Worm (Caenorhabditis elegans) whole organism, L3 larva: Measurements from ENCODE around the gene prde-1.

Source experiments
- R02D3.7 ChIP-seq: fragments of 150-350 bp; optimal IDR thresholded peaks from 2 replicates; lab custom pipeline; 2014; ENCODE audit warnings: missing biosample characterization, missing genetic modification characterization
- ZK546.5 ChIP-seq: sonication (generic microtip); optimal IDR thresholded peaks from 2 replicates; lab custom pipeline; 2017; ENCODE audit warnings: missing biosample characterization, missing genetic modification characterization
- ama-1 ChIP-seq: fragments of 150-350 bp; optimal IDR thresholded peaks from 2 replicates; lab custom pipeline; 2018
- ceh-16 ChIP-seq: sonication (generic microtip); optimal IDR thresholded peaks from 2 replicates; lab custom pipeline; 2017; ENCODE audit warnings: missing biosample characterization, missing genetic modification characterization
- ceh-28 ChIP-seq: fragments of 150-350 bp; optimal IDR thresholded peaks from 2 replicates; lab custom pipeline; 2014; ENCODE audit warnings: missing biosample characterization, missing genetic modification reagents, missing genetic modification characterization
- ceh-82 ChIP-seq: fragments of 150-350 bp; optimal IDR thresholded peaks from 2 replicates; lab custom pipeline; 2014; ENCODE audit warnings: missing biosample characterization, missing genetic modification characterization
- ceh-9 ChIP-seq: sonication (generic microtip); optimal IDR thresholded peaks from 2 replicates; lab custom pipeline; 2018; ENCODE audit warnings: missing biosample characterization, missing genetic modification characterization
- egl-5 ChIP-seq: fragments of 150-350 bp; optimal IDR thresholded peaks from 2 replicates; lab custom pipeline; 2017; ENCODE audit warnings: missing biosample characterization, missing genetic modification reagents, missing genetic modification characterization, inconsistent platforms
- elt-1 ChIP-seq: fragments of 150-350 bp; optimal IDR thresholded peaks from 2 replicates; lab custom pipeline; 2014; ENCODE audit warnings: missing biosample characterization, missing genetic modification characterization
- elt-2 ChIP-seq: sonication (generic microtip); optimal IDR thresholded peaks from 2 replicates; lab custom pipeline; 2016; ENCODE audit warnings: missing genetic modification reagents, mild to moderate bottlenecking, missing genetic modification characterization, missing compliant biosample characterization
- elt-3 ChIP-seq, 3 experiments: fragments of 150-350 bp in 1 of 3; sonication (generic microtip) in 2 of 3; optimal IDR thresholded peaks; 2 replicates in 2 of 3; 4 replicates in 1 of 3; lab custom pipeline; 2014 to 2017; ENCODE audit warnings: missing biosample characterization in 3 of 3, missing genetic modification characterization in 3 of 3
- eor-1 ChIP-seq, 2 experiments: fragments of 150-350 bp; optimal IDR thresholded peaks; 2 replicates each; lab custom pipeline; 2014 to 2018; ENCODE audit warnings: missing biosample characterization in 2 of 2, missing genetic modification characterization in 2 of 2
- fkh-10 ChIP-seq: sonication (generic microtip); optimal IDR thresholded peaks from 2 replicates; lab custom pipeline; 2017; ENCODE audit warnings: missing biosample characterization, missing genetic modification reagents, missing genetic modification characterization
- fos-1 ChIP-seq: fragments of 150-350 bp; optimal IDR thresholded peaks from 2 replicates; lab custom pipeline; 2014; ENCODE audit warnings: missing biosample characterization, missing genetic modification characterization
- hmg-11 ChIP-seq: sonication (generic microtip); optimal IDR thresholded peaks from 2 replicates; lab custom pipeline; 2016; ENCODE audit warnings: missing genetic modification characterization, missing compliant biosample characterization
- lin-15B ChIP-seq: fragments of 150-350 bp; optimal IDR thresholded peaks from 2 replicates; lab custom pipeline; 2014; ENCODE audit warnings: missing biosample characterization, missing genetic modification characterization
- lin-39 ChIP-seq: fragments of 150-350 bp; optimal IDR thresholded peaks from 2 replicates; lab custom pipeline; 2018; ENCODE audit warnings: missing biosample characterization, missing genetic modification reagents, missing genetic modification characterization
- lsy-12 ChIP-seq: sonication (generic microtip); optimal IDR thresholded peaks from 2 replicates; lab custom pipeline; 2016; ENCODE audit warnings: mild to moderate bottlenecking, missing genetic modification characterization, missing compliant biosample characterization
- nfya-1 ChIP-seq: sonication (generic microtip); optimal IDR thresholded peaks from 2 replicates; lab custom pipeline; 2017; ENCODE audit warnings: missing genetic modification characterization, mild to moderate bottlenecking, missing compliant biosample characterization, antibody characterized with exemption, moderate library complexity; ENCODE audit not compliant: insufficient read depth
- nhr-23 ChIP-seq: fragments of 150-350 bp; optimal IDR thresholded peaks from 2 replicates; lab custom pipeline; 2014; ENCODE audit warnings: missing biosample characterization, missing genetic modification reagents, missing genetic modification characterization
- nhr-237 ChIP-seq: fragments of 150-350 bp; optimal IDR thresholded peaks from 2 replicates; lab custom pipeline; 2014; ENCODE audit warnings: missing biosample characterization, missing genetic modification characterization
- nhr-43 ChIP-seq: sonication (generic microtip); optimal IDR thresholded peaks from 2 replicates; lab custom pipeline; 2016; ENCODE audit warnings: mild to moderate bottlenecking, missing genetic modification characterization, missing compliant biosample characterization; ENCODE audit not compliant: poor library complexity, severe bottlenecking
- nhr-67 ChIP-seq: fragments of 150-350 bp; optimal IDR thresholded peaks from 2 replicates; lab custom pipeline; 2014; ENCODE audit warnings: missing biosample characterization, missing genetic modification characterization
- pha-4 ChIP-seq: fragments of 150-350 bp; optimal IDR thresholded peaks from 2 replicates; lab custom pipeline; 2014; ENCODE audit warnings: missing biosample characterization, missing genetic modification reagents, missing genetic modification characterization
- pqm-1 ChIP-seq: fragments of 150-350 bp; optimal IDR thresholded peaks from 2 replicates; lab custom pipeline; 2017; ENCODE audit warnings: missing biosample characterization, missing genetic modification characterization, inconsistent platforms
- skn-1 ChIP-seq: fragments of 150-350 bp; optimal IDR thresholded peaks from 2 replicates; lab custom pipeline; 2014; ENCODE audit warnings: missing biosample characterization, missing genetic modification characterization
- tbx-2 ChIP-seq: sonication (generic microtip); optimal IDR thresholded peaks from 2 replicates; lab custom pipeline; 2016; ENCODE audit warnings: mild to moderate bottlenecking, missing genetic modification characterization, missing compliant biosample characterization
- unc-39 ChIP-seq: sonication (generic microtip); optimal IDR thresholded peaks from 4 replicates; lab custom pipeline; 2017; ENCODE audit warnings: missing biosample characterization, missing genetic modification characterization
- ztf-4 ChIP-seq: fragments of 150-350 bp; optimal IDR thresholded peaks from 2 replicates; lab custom pipeline; 2014; ENCODE audit warnings: missing biosample characterization, missing genetic modification characterization

prde-1 gene

DNA sequence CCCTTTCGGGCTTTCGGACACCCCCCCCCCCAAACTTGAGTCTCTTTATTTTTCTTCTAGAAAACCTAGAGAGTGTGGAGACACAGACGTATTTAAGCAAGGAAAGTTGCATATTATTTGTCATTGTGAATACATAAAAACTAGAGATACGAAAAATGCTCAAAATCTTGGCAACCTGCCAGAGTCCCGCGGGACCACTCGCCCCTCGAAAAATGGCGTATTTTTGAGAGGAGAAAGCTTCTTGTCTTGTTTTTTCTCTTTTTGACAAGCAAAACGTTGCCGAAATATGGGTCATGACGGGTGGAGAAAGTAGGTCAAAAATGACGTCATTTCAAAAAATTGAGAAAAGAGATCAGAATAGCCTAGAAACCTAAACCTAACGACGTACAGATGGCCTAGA lies 17.6 kb upstream of the prde-1 start:
- TF ChIP-seq lin-39 (peak; percentile 11), eor-1 (tag; optimal IDR thresholded peaks at IDR 0.05; lab: Kevin White, UChicago) (no peak)

DNA sequence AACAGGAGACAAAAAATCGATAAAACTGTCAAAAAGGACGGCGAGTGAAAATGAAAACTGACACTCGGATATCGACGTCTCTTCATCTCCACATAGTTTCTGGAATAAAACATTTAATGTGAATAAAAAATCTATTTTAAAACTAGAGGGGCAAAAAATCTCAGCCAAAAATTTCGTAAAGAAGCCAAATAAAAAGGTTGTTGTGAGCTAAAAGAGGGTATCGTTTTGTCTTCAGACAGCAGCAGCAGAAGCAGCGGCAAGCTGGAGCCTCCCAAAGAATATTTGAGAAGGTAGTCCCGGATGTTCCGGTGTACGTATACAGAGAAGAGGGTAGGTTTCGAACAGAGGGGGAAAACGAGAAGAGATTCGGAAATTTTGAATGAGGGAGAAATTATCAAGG lies 16.1 kb upstream of the prde-1 start, which contains the start of gene lgc-31:
Gene lgc-31 (minus strand): TSS at position 101 of the 400 bp plus-strand sequence.
- no peak for TF ChIP-seq nhr-67
- no peak for TF ChIP-seq nhr-23 (tag; lab: Kevin White, UChicago)

DNA sequence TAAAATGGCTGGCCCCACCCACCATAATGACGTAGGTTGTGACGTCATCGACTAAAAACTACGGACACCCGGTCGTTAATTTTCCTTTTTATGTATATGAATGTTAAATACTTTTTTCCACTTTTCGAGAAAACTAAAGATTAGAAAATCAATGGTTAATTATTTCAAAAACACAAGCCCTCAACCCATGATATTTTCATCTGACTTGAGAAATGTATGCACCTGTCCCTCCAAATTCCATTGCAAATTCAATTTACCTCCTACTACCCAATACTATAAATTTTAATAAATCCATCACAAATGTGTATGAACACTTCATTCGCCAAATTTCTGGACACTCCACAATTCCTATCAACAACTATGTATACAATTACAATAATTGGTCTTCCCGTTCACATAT lies 9.0 kb upstream of the prde-1 start, which contains the start of gene srh-276:
Gene srh-276 (plus strand): TSS at position 301 of the 400 bp plus-strand sequence.
- no peak for TF ChIP-seq nhr-43 (tag; lab: Kevin White, UChicago)
- no peak for TF ChIP-seq pha-4 (tag; lab: Kevin White, UChicago)
- TF ChIP-seq nfya-1 (tag; lab: Kevin White, UChicago) = no peak
- no peak for TF ChIP-seq lsy-12
- TF ChIP-seq ZK546.5 (tag; lab: Kevin White, UChicago) = no peak
- no peak for TF ChIP-seq ceh-16 (tag; lab: Kevin White, UChicago)
- no peak for TF ChIP-seq nhr-67
- no peak for TF ChIP-seq ama-1 (lab: Kevin White, UChicago)
- TF ChIP-seq nhr-237 (tag; lab: Kevin White, UChicago) = no peak
- no peak for TF ChIP-seq lin-15B (tag; lab: Kevin White, UChicago)
- no peak for TF ChIP-seq skn-1 (tag; lab: Kevin White, UChicago)
- TF ChIP-seq fos-1 (tag; lab: Kevin White, UChicago) = no peak
- TF ChIP-seq, all 47 proteins: peak for 0

DNA sequence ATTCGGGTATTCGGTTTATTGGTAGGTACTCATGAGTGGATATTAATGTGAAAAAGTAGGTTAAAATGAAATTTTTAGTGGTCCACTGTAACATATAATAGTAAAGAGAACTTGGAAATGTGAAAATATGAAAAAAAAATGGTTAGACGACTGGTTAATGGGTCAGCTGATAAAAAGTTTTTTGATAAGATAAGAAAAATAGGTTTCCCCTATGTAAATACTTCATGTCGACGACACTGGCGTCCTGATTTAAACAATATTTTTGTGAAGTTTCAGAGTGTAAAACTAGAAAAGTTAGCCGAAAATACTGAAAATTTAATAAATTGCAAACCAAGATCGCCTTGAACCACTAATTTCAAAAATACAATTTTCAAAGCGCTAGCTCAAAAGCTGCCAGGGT lies 4.9 kb upstream of the prde-1 start, which contains the start of gene F21A3.11:
Gene F21A3.11 (minus strand): TSS at position 117 of the 400 bp plus-strand sequence.
- peak; percentile 31 for TF ChIP-seq pqm-1 (tag; lab: Kevin White, UChicago)
- TF ChIP-seq elt-2 (tag; lab: Kevin White, UChicago) = peak; percentile 73
- TF ChIP-seq egl-5 (tag; lab: Kevin White, UChicago) = no peak
- TF ChIP-seq pha-4 (tag; lab: Kevin White, UChicago) = peak; percentile 54

DNA sequence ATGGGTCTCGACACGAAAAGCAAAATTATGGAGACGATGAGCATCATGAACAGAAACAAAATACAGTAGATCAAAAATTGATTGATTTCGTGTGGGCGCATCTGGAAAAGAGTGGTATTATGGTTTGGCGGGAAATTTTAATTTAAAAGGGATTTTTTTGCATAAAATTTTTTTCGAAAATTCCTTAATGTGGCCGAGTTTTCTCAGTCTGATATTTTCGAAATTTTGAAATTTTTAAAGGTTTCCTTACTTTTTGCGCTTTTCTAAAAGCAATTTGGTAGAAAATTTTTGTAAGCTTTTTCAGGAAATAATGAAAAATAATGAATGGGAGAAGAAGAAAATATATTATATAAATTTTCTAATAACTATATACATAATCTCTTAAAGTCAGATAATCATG lies 4.2 kb upstream of the prde-1 start, which contains the start of gene F21A3.2:
Gene F21A3.2 (minus strand): TSS at position 101 of the 400 bp plus-strand sequence.
- no peak for TF ChIP-seq nfya-1 (tag; lab: Kevin White, UChicago)
- TF ChIP-seq pha-4 (tag; lab: Kevin White, UChicago) = no peak
- TF ChIP-seq tbx-2 (tag; lab: Kevin White, UChicago) = no peak
- TF ChIP-seq lin-39 = no peak
- no peak for TF ChIP-seq R02D3.7 (tag; lab: Kevin White, UChicago)

DNA sequence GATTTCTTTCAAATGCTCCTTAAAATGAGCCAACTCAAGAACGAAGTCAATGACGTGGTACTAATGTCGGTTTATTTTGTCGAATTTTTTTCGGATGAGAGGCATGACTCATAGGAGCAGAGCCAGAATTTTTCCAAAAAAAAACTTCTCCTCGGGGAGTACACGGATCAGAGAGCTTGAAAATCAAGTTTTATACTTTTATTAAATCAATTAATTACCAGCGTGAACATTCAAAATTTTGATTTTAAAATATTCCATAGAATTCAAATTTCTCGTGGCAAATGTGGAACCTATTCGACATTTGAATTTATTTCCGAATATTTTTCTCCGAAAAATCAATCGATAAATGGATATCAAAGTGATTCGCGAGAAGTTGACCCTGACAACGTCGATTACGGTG lies 1.7 kb upstream of the prde-1 start, which contains the start of gene F21A3.4:
Gene F21A3.4 (plus strand): TSS at position 301 of the 400 bp plus-strand sequence.
- TF ChIP-seq egl-5 (tag; lab: Kevin White, UChicago) = no peak
- no peak for TF ChIP-seq ceh-16 (tag; lab: Kevin White, UChicago)
- TF ChIP-seq hmg-11 = no peak
- no peak for TF ChIP-seq ceh-9 (tag; lab: Kevin White, UChicago)
- no peak for TF ChIP-seq pha-4 (tag; lab: Kevin White, UChicago)
- TF ChIP-seq ceh-28 (tag; lab: Kevin White, UChicago) = no peak
- no peak for TF ChIP-seq ZK546.5 (tag; lab: Kevin White, UChicago)
- TF ChIP-seq fkh-10 (GFP tag; lab: Kevin White, UChicago) = no peak
- no peak for TF ChIP-seq lin-39
- TF ChIP-seq nhr-43 (tag; lab: Kevin White, UChicago) = no peak
- no peak for TF ChIP-seq ztf-4 (tag; lab: Kevin White, UChicago)
- TF ChIP-seq ceh-82 (tag; lab: Kevin White, UChicago) = no peak
- TF ChIP-seq elt-1 (tag; lab: Kevin White, UChicago) = no peak
- no peak for TF ChIP-seq ama-1 (lab: Kevin White, UChicago)
- no peak for TF ChIP-seq lin-15B (tag; lab: Kevin White, UChicago)
- TF ChIP-seq elt-3 (tag; optimal IDR thresholded peaks at IDR 0.05; lab: Kevin White, UChicago) = no peak
- TF ChIP-seq R02D3.7 (tag; lab: Kevin White, UChicago) = no peak
- no peak for TF ChIP-seq elt-2 (tag; lab: Kevin White, UChicago)
- TF ChIP-seq unc-39 (tag; lab: Kevin White, UChicago) = no peak
- TF ChIP-seq, all 47 proteins: peak for 0
